Worm (Caenorhabditis elegans): ENCODE data around the gene fipr-16.

ce11 chrIII:8578381-8578780, 12.4 kb downstream of the fipr-16 start:
- no peak for TF ChIP-seq lsy-2 (tag; optimal IDR thresholded peaks at IDR 0.05)
- TF ChIP-seq unc-98 (GFP tag; IDR thresholded peaks at IDR 0.05) = no peak
- TF ChIP-seq snpc-4 (tag; optimal IDR thresholded peaks at IDR 0.05) = no peak
- no peak for TF ChIP-seq nhr-11 (tag; optimal IDR thresholded peaks at IDR 0.05)
- TF ChIP-seq nhr-237 (tag; optimal IDR thresholded peaks at IDR 0.05) = no peak
- TF ChIP-seq mep-1 (tag; optimal IDR thresholded peaks at IDR 0.05) = no peak
- no peak for TF ChIP-seq aly-2 (tag; optimal IDR thresholded peaks at IDR 0.05)
- no peak for TF ChIP-seq fkh-10 (GFP tag; optimal IDR thresholded peaks at IDR 0.05)
- no peak for TF ChIP-seq irx-1 (tag; optimal IDR thresholded peaks at IDR 0.05)
- TF ChIP-seq sox-4 (tag; optimal IDR thresholded peaks at IDR 0.05) = no peak
- no peak for TF ChIP-seq dpl-1 (GFP tag; optimal IDR thresholded peaks at IDR 0.05)
- no peak for TF ChIP-seq ceh-82 (tag; optimal IDR thresholded peaks at IDR 0.05)
- no peak for TF ChIP-seq unc-62 (GFP tag; optimal IDR thresholded peaks at IDR 0.05)
